Worm (Caenorhabditis elegans) whole organism, mixed stage, embryonic: Measurements from ENCODE around the gene Y57G11B.2.

ENCODE experiments used
- M03D4.4 ChIP-seq: sonication (generic microtip); optimal IDR thresholded peaks from 2 replicates; lab custom pipeline; 2017; ENCODE audit warnings: mild to moderate bottlenecking, missing genetic modification characterization, missing compliant biosample characterization
- bed-3 ChIP-seq: fragments of 200-800 bp; sonication (Bioruptor generic); optimal IDR thresholded peaks from 3 replicates; lab custom pipeline; 2018; ENCODE audit warnings: mild to moderate bottlenecking, missing genetic modification characterization, moderate library complexity, missing compliant biosample characterization
- blmp-1 ChIP-seq: fragments of 150-350 bp; optimal IDR thresholded peaks from 2 replicates; lab custom pipeline; 2014; ENCODE audit warnings: missing biosample characterization, missing genetic modification characterization
- ceh-39 ChIP-seq: fragments of 150-350 bp; optimal IDR thresholded peaks from 2 replicates; lab custom pipeline; 2014; ENCODE audit warnings: missing biosample characterization, missing genetic modification characterization
- ceh-43 ChIP-seq: fragments of 200-800 bp; sonication (Bioruptor generic); optimal IDR thresholded peaks from 2 replicates; lab custom pipeline; 2018; ENCODE audit warnings: mild to moderate bottlenecking, missing genetic modification characterization, moderate library complexity, missing compliant biosample characterization
- ces-1 ChIP-seq: fragments of 150-350 bp; optimal IDR thresholded peaks from 2 replicates; lab custom pipeline; 2014; ENCODE audit warnings: missing biosample characterization, missing genetic modification reagents, missing genetic modification characterization
- cnd-1 ChIP-seq: fragments of 200-800 bp; sonication (Bioruptor generic); optimal IDR thresholded peaks from 2 replicates; lab custom pipeline; 2018; ENCODE audit warnings: mild to moderate bottlenecking, missing genetic modification characterization, missing compliant biosample characterization
- drap-1 ChIP-seq: fragments of 200-800 bp; sonication (Bioruptor generic); optimal IDR thresholded peaks from 3 replicates; lab custom pipeline; 2018; ENCODE audit warnings: mild to moderate bottlenecking, missing genetic modification characterization, missing compliant biosample characterization
- elt-1 ChIP-seq: sonication (generic microtip); optimal IDR thresholded peaks from 2 replicates; lab custom pipeline; 2017; ENCODE audit warnings: missing genetic modification characterization, mild to moderate bottlenecking, missing compliant biosample characterization, antibody characterized with exemption, moderate library complexity, borderline replicate concordance; ENCODE audit not compliant: insufficient read depth
- elt-3 ChIP-seq: fragments of 150-350 bp; optimal IDR thresholded peaks from 2 replicates; lab custom pipeline; 2014; ENCODE audit warnings: missing biosample characterization, missing genetic modification characterization
- flh-1 ChIP-seq: fragments of 200-800 bp; sonication (Bioruptor generic); optimal IDR thresholded peaks from 2 replicates; lab custom pipeline; 2018; ENCODE audit warnings: mild to moderate bottlenecking, missing genetic modification characterization, moderate library complexity, missing compliant biosample characterization
- ham-2 ChIP-seq: fragments of 200-800 bp; sonication (Bioruptor generic); optimal IDR thresholded peaks from 2 replicates; lab custom pipeline; 2018; ENCODE audit warnings: mild to moderate bottlenecking, missing genetic modification characterization, missing compliant biosample characterization
- hlh-1 ChIP-seq: fragments of 150-350 bp; optimal IDR thresholded peaks from 2 replicates; lab custom pipeline; 2014; ENCODE audit warnings: missing biosample characterization, missing genetic modification reagents, missing genetic modification characterization
- lin-13 ChIP-seq: fragments of 150-350 bp; optimal IDR thresholded peaks from 2 replicates; lab custom pipeline; 2014; ENCODE audit warnings: missing biosample characterization, missing genetic modification characterization
- lin-32 ChIP-seq: fragments of 200-800 bp; sonication (Bioruptor generic); optimal IDR thresholded peaks from 2 replicates; lab custom pipeline; 2018; ENCODE audit warnings: mild to moderate bottlenecking, missing genetic modification characterization, missing compliant biosample characterization
- lsy-2 ChIP-seq: fragments of 150-350 bp; optimal IDR thresholded peaks from 2 replicates; lab custom pipeline; 2014; ENCODE audit warnings: missing biosample characterization, missing genetic modification characterization
- mab-5 ChIP-seq: fragments of 150-350 bp; optimal IDR thresholded peaks from 2 replicates; lab custom pipeline; 2014; ENCODE audit warnings: missing biosample characterization, missing genetic modification characterization
- mep-1 ChIP-seq: fragments of 150-350 bp; optimal IDR thresholded peaks from 2 replicates; lab custom pipeline; 2017; ENCODE audit warnings: missing biosample characterization, missing genetic modification reagents, missing genetic modification characterization, inconsistent platforms
- mls-2 ChIP-seq: sonication (generic microtip); optimal IDR thresholded peaks from 2 replicates; lab custom pipeline; 2016; ENCODE audit warnings: mild to moderate bottlenecking, missing genetic modification characterization, moderate library complexity, missing compliant biosample characterization
- nhr-12 ChIP-seq: fragments of 150-350 bp; optimal IDR thresholded peaks from 2 replicates; lab custom pipeline; 2014; ENCODE audit warnings: missing biosample characterization, missing genetic modification characterization
- nhr-2 ChIP-seq: fragments of 150-350 bp; optimal IDR thresholded peaks from 2 replicates; lab custom pipeline; 2014; ENCODE audit warnings: missing biosample characterization, missing genetic modification characterization
- nhr-237 ChIP-seq: fragments of 150-350 bp; optimal IDR thresholded peaks from 2 replicates; lab custom pipeline; 2014; ENCODE audit warnings: missing biosample characterization, missing genetic modification characterization
- nhr-28 ChIP-seq: fragments of 150-350 bp; optimal IDR thresholded peaks from 2 replicates; lab custom pipeline; 2014; ENCODE audit warnings: missing biosample characterization, missing genetic modification characterization
- nhr-76 ChIP-seq: sonication (generic microtip); optimal IDR thresholded peaks from 2 replicates; lab custom pipeline; 2017; ENCODE audit warnings: missing biosample characterization, missing genetic modification characterization
- pha-4 ChIP-seq: fragments of 150-350 bp; optimal IDR thresholded peaks from 2 replicates; lab custom pipeline; 2018; ENCODE audit warnings: missing biosample characterization, missing genetic modification reagents, missing genetic modification characterization
- sem-2 ChIP-seq: fragments of 200-800 bp; sonication (Bioruptor generic); optimal IDR thresholded peaks from 2 replicates; lab custom pipeline; 2018; ENCODE audit warnings: mild to moderate bottlenecking, missing genetic modification characterization, missing compliant biosample characterization
- snpc-4 ChIP-seq: fragments of 150-350 bp; optimal IDR thresholded peaks from 2 replicates; lab custom pipeline; 2014; ENCODE audit warnings: missing biosample characterization, missing genetic modification characterization
- sptf-1 ChIP-seq: sonication (generic microtip); optimal IDR thresholded peaks from 2 replicates; lab custom pipeline; 2017; ENCODE audit warnings: mild to moderate bottlenecking, missing genetic modification characterization, moderate library complexity, missing compliant biosample characterization
- tbx-8 ChIP-seq: fragments of 200-800 bp; sonication (Bioruptor generic); optimal IDR thresholded peaks from 2 replicates; lab custom pipeline; 2018; ENCODE audit warnings: mild to moderate bottlenecking, missing genetic modification characterization, moderate library complexity, missing compliant biosample characterization
- unc-120 ChIP-seq: sonication (generic microtip); optimal IDR thresholded peaks from 2 replicates; lab custom pipeline; 2017; ENCODE audit warnings: missing genetic modification characterization, missing compliant biosample characterization; ENCODE audit not compliant: poor library complexity, severe bottlenecking
- unc-62 ChIP-seq: fragments of 150-350 bp; optimal IDR thresholded peaks from 2 replicates; lab custom pipeline; 2014; ENCODE audit warnings: missing biosample characterization, missing genetic modification reagents, missing genetic modification characterization
- zip-8 ChIP-seq: fragments of 150-350 bp; optimal IDR thresholded peaks from 2 replicates; lab custom pipeline; 2014; ENCODE audit warnings: missing biosample characterization, missing genetic modification characterization
- ztf-11 ChIP-seq: fragments of 150-350 bp; optimal IDR thresholded peaks from 2 replicates; lab custom pipeline; 2014; ENCODE audit warnings: missing biosample characterization, missing genetic modification characterization

The Y57G11B.2 gene

ce11 chrIV:14586759-14587158 lies 21.6 kb downstream of the Y57G11B.2 start:
- TF ChIP-seq ztf-11 (tag; lab: Kevin White, UChicago) (no peak), bed-3 (GFP tag; lab: Kevin White, UChicago) (no peak), mep-1 (tag; lab: Kevin White, UChicago) (no peak), sem-2 (GFP tag; lab: Kevin White, UChicago) (no peak), ceh-43 (GFP tag; lab: Kevin White, UChicago) (no peak), M03D4.4 (tag; lab: Kevin White, UChicago) (no peak), zip-8 (tag; lab: Kevin White, UChicago) (no peak)
- TF ChIP-seq, all 35 proteins: peak for 0

ce11 chrIV:14587589-14587988 lies 22.4 kb downstream of the Y57G11B.2 start:
- TF ChIP-seq drap-1 (GFP tag; lab: Kevin White, UChicago) (no peak), mep-1 (tag; lab: Kevin White, UChicago) (no peak), bed-3 (GFP tag; lab: Kevin White, UChicago) (no peak), nhr-28 (tag; lab: Kevin White, UChicago) (no peak), pha-4 (no peak)

- TF ChIP-seq M03D4.4 (tag; lab: Kevin White, UChicago) (no peak), nhr-237 (tag; lab: Kevin White, UChicago) (peak; percentile 11), lsy-2 (tag; lab: Kevin White, UChicago) (peak; percentile 26), flh-1 (GFP tag; lab: Kevin White, UChicago) (no peak), elt-1 (tag; lab: Kevin White, UChicago) (no peak), elt-3 (tag; lab: Kevin White, UChicago) (peak; percentile 43)
Observed at ce11 chrIV:14594249-14594648, 29.1 kb downstream of the Y57G11B.2 start.

- TF ChIP-seq nhr-237 (tag; lab: Kevin White, UChicago) (no peak), sptf-1 (tag; lab: Kevin White, UChicago) (no peak), ces-1 (GFP tag; lab: Kevin White, UChicago) (no peak), pha-4 (no peak), lsy-2 (tag; lab: Kevin White, UChicago) (no peak), hlh-1 (tag; lab: Kevin White, UChicago) (no peak), cnd-1 (tag; lab: Kevin White, UChicago) (no peak), lin-13 (tag; lab: Kevin White, UChicago) (no peak), lin-32 (GFP tag; lab: Kevin White, UChicago) (no peak), mab-5 (tag; lab: Kevin White, UChicago) (no peak), nhr-76 (tag; lab: Kevin White, UChicago) (no peak), ceh-39 (tag; lab: Kevin White, UChicago) (no peak), drap-1 (GFP tag; lab: Kevin White, UChicago) (no peak), mls-2 (tag; lab: Kevin White, UChicago) (no peak), snpc-4 (tag; lab: Kevin White, UChicago) (no peak)
Observed at ce11 chrIV:14599321-14599720, 34.2 kb downstream of the Y57G11B.2 start.

- TF ChIP-seq tbx-8 (GFP tag; lab: Kevin White, UChicago) (no peak), M03D4.4 (tag; lab: Kevin White, UChicago) (no peak), hlh-1 (tag; lab: Kevin White, UChicago) (no peak), ham-2 (GFP tag; lab: Kevin White, UChicago) (no peak), ztf-11 (tag; lab: Kevin White, UChicago) (no peak), snpc-4 (tag; lab: Kevin White, UChicago) (no peak), nhr-12 (tag; lab: Kevin White, UChicago) (no peak), sptf-1 (tag; lab: Kevin White, UChicago) (no peak), nhr-28 (tag; lab: Kevin White, UChicago) (no peak), zip-8 (tag; lab: Kevin White, UChicago) (no peak), mls-2 (tag; lab: Kevin White, UChicago) (no peak), lin-32 (GFP tag; lab: Kevin White, UChicago) (no peak), lsy-2 (tag; lab: Kevin White, UChicago) (no peak), nhr-2 (tag; lab: Kevin White, UChicago) (no peak), sem-2 (GFP tag; lab: Kevin White, UChicago) (no peak), unc-120 (no peak), unc-62 (GFP tag; lab: Kevin White, UChicago) (no peak), ces-1 (GFP tag; lab: Kevin White, UChicago) (no peak), blmp-1 (tag; lab: Kevin White, UChicago) (no peak)
Observed at ce11 chrIV:14603022-14603421, 37.9 kb downstream of the Y57G11B.2 start.
